Fruit fly (Drosophila melanogaster): ENCODE data around the gene CG14983.

CG14983 gene

dm6 chr3L:3949205-3949604 is at the start of gene CG14983:
Gene CG14983 (minus strand): TSS chr3L:3949305.
- no peak for TF ChIP-seq ind (GFP tag; optimal IDR thresholded peaks at IDR 0.05)
- TF ChIP-seq CG1603 (tag; optimal IDR thresholded peaks at IDR 0.05): no peak
- TF ChIP-seq dan (GFP tag; IDR thresholded peaks at IDR 0.05): no peak
- no peak for TF ChIP-seq az2 (GFP tag; optimal IDR thresholded peaks at IDR 0.05)
- no peak for TF ChIP-seq Oli (tag; optimal IDR thresholded peaks at IDR 0.05)
- no peak for TF ChIP-seq CG32532 (GFP tag; IDR thresholded peaks at IDR 0.05)
- TF ChIP-seq ato (GFP tag; IDR thresholded peaks at IDR 0.05; ENCODE audit: partially characterized antibody): no peak
- TF ChIP-seq CG30020 (tag; optimal IDR thresholded peaks at IDR 0.05): no peak
- TF ChIP-seq CG2120 (GFP tag; optimal IDR thresholded peaks at IDR 0.05): no peak
- no peak for TF ChIP-seq gcm2 (GFP tag; optimal IDR thresholded peaks at IDR 0.05)
- no peak for TF ChIP-seq CkIIα-i1 (GFP tag; IDR thresholded peaks at IDR 0.05)
- no peak for TF ChIP-seq bigmax (GFP tag; optimal IDR thresholded peaks at IDR 0.05)
- no peak for TF ChIP-seq CG7786 (GFP tag; optimal IDR thresholded peaks at IDR 0.05)
- TF ChIP-seq CG13424 (tag; optimal IDR thresholded peaks at IDR 0.05): no peak

DNA sequence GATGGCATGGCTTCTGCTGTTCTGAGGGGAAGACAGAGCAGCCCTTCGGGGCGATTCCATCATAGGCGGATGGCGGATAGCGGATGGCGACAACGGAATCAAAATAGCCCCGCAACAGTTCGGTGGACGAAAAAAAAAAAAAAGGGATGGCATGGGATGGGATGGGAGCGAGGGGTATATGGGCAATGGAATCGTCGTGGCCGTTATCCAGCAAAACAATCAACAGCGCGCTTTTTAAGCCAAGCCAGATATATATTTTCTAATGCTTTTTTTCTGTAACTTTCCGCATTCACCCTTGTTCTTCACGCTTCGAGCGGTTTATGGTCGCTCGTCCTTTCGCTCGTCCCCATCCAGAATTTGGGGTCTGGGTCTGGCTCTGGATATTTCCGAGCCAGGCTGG is 46.4 kb upstream of the CG14983 start:
- TF ChIP-seq ATbp (GFP tag; optimal IDR thresholded peaks at IDR 0.05): no peak
- TF ChIP-seq unc-4 (GFP tag; IDR thresholded peaks at IDR 0.05; ENCODE audit: partially characterized antibody): no peak
- TF ChIP-seq CG5953 (GFP tag; IDR thresholded peaks at IDR 0.05): no peak
- TF ChIP-seq crol (GFP tag; IDR thresholded peaks at IDR 0.05): peak; percentile 52
- no peak for TF ChIP-seq CG12071 (GFP tag; optimal IDR thresholded peaks at IDR 0.05)
- no peak for TF ChIP-seq CG42726 (GFP tag; IDR thresholded peaks at IDR 0.05; ENCODE audit: partially characterized antibody)
- peak; percentile 88 for TF ChIP-seq CG13894 (tag; optimal IDR thresholded peaks at IDR 0.05)
- no peak for TF ChIP-seq Hand (GFP tag; optimal IDR thresholded peaks at IDR 0.05)
- no peak for TF ChIP-seq Six4 (GFP tag; optimal IDR thresholded peaks at IDR 0.05)
- TF ChIP-seq lbe (GFP tag; optimal IDR thresholded peaks at IDR 0.05): no peak
- no peak for TF ChIP-seq gsb-n (tag; optimal IDR thresholded peaks at IDR 0.05)
- TF ChIP-seq slou (GFP tag; optimal IDR thresholded peaks at IDR 0.05): no peak
- no peak for TF ChIP-seq CG12744 (GFP tag; optimal IDR thresholded peaks at IDR 0.05)
- TF ChIP-seq Scr (GFP tag; IDR thresholded peaks at IDR 0.05; ENCODE audit: partially characterized antibody): no peak
- no peak for TF ChIP-seq NC2β (GFP tag; optimal IDR thresholded peaks at IDR 0.05)
- no peak for TF ChIP-seq yki (optimal IDR thresholded peaks at IDR 0.05)
- TF ChIP-seq HHEX (GFP tag; optimal IDR thresholded peaks at IDR 0.05): no peak
- peak; percentile 59 for TF ChIP-seq sqz (GFP tag; optimal IDR thresholded peaks at IDR 0.05)
- TF ChIP-seq Elba2 (GFP tag; optimal IDR thresholded peaks at IDR 0.05): no peak
- no peak for TF ChIP-seq mam (GFP tag; optimal IDR thresholded peaks at IDR 0.05)
- TF ChIP-seq Poxn (GFP tag; IDR thresholded peaks at IDR 0.05): no peak
- TF ChIP-seq scrt (GFP tag; optimal IDR thresholded peaks at IDR 0.05): peak; percentile 83
- TF ChIP-seq pum (GFP tag; optimal IDR thresholded peaks at IDR 0.05): no peak
- TF ChIP-seq CG9727 (GFP tag; optimal IDR thresholded peaks at IDR 0.05): no peak
- no peak for TF ChIP-seq CG1529 (GFP tag; optimal IDR thresholded peaks at IDR 0.05)
- TF ChIP-seq Blimp-1 (GFP tag; optimal IDR thresholded peaks at IDR 0.05): no peak
- TF ChIP-seq CG11723 (GFP tag; optimal IDR thresholded peaks at IDR 0.05): no peak
- no peak for TF ChIP-seq Xrp1 (GFP tag; IDR thresholded peaks at IDR 0.05)
- no peak for TF ChIP-seq Kr (GFP tag; optimal IDR thresholded peaks at IDR 0.05)
- no peak for TF ChIP-seq CG2202 (tag; optimal IDR thresholded peaks at IDR 0.05)
- no peak for TF ChIP-seq sna (GFP tag; IDR thresholded peaks at IDR 0.05; ENCODE audit: partially characterized antibody)
- TF ChIP-seq CG10321 (GFP tag; IDR thresholded peaks at IDR 0.05): no peak
- TF ChIP-seq abd-A (tag; optimal IDR thresholded peaks at IDR 0.05): no peak
- no peak for TF ChIP-seq prd (optimal IDR thresholded peaks at IDR 0.05)
- no peak for TF ChIP-seq prd (GFP tag; IDR thresholded peaks at IDR 0.05)
- TF ChIP-seq bbx (GFP tag; IDR thresholded peaks at IDR 0.05; ENCODE audit: partially characterized antibody): no peak
- no peak for TF ChIP-seq CG8765 (GFP tag; IDR thresholded peaks at IDR 0.05)
- no peak for TF ChIP-seq dmrt99B (tag; optimal IDR thresholded peaks at IDR 0.05)
